Fruit fly (Drosophila melanogaster) whole organism, embryonic: ENCODE data around the gene CG14302.

ENCODE experiments used
- Abd-B ChIP-seq: fragments of 200-800 bp; sonication (Bioruptor generic); optimal IDR thresholded peaks from 2 replicates; lab custom pipeline; 2018; ENCODE audit warnings: missing biosample characterization, mild to moderate bottlenecking, missing genetic modification characterization, moderate library complexity
- Ada2b ChIP-seq: fragments of 200-800 bp; sonication (Bioruptor generic); IDR thresholded peaks from 2 replicates; pipeline ENCODE4 v1.3.6; 2022; ENCODE audit warnings: missing biosample characterization, missing genetic modification characterization
- Adf1 ChIP-seq: fragments of 200-800 bp; sonication (Bioruptor generic); IDR thresholded peaks from 2 replicates; pipeline ENCODE4 v1.3.6; 2022; ENCODE audit warnings: missing biosample characterization, missing genetic modification characterization
- Atf-2 ChIP-seq: fragments of 200-800 bp; sonication (Bioruptor generic); optimal IDR thresholded peaks from 2 replicates; lab custom pipeline; 2016; ENCODE audit warnings: missing biosample characterization, missing genetic modification characterization
- Atf3 ChIP-seq: fragments of 200-800 bp; sonication (Bioruptor generic); optimal IDR thresholded peaks from 3 replicates; lab custom pipeline; 2016; ENCODE audit warnings: missing biosample characterization, missing genetic modification characterization
- B-H1 ChIP-seq: fragments of 200-800 bp; sonication (Bioruptor generic); IDR thresholded peaks from 3 replicates; pipeline ENCODE4 v1.3.6; 2022; ENCODE audit warnings: missing biosample characterization, missing genetic modification characterization
- CG11456 ChIP-seq: fragments of 200-800 bp; sonication (Bioruptor generic); IDR thresholded peaks from 3 replicates; pipeline ENCODE4 v1.3.6; 2022; ENCODE audit warnings: missing biosample characterization, missing genetic modification characterization
- CG12236 ChIP-seq: fragments of 200-800 bp; sonication (Bioruptor generic); optimal IDR thresholded peaks from 2 replicates; lab custom pipeline; 2016; ENCODE audit warnings: missing biosample characterization, missing genetic modification characterization
- CG12769 ChIP-seq: fragments of 200-800 bp; sonication (Bioruptor generic); optimal IDR thresholded peaks from 2 replicates; lab custom pipeline; 2019; ENCODE audit warnings: missing biosample characterization, mild to moderate bottlenecking, missing genetic modification characterization, moderate library complexity
- CG13624 ChIP-seq: fragments of 200-800 bp; sonication (Bioruptor generic); optimal IDR thresholded peaks from 2 replicates; lab custom pipeline; 2016; ENCODE audit warnings: missing biosample characterization, missing genetic modification characterization
- CG15514 ChIP-seq: fragments of 200-800 bp; sonication (Bioruptor generic); optimal IDR thresholded peaks from 3 replicates; lab custom pipeline; 2017; ENCODE audit warnings: missing biosample characterization, missing genetic modification characterization, mild to moderate bottlenecking, moderate library complexity, missing genetic modification reagents
- CG15696 ChIP-seq: fragments of 200-800 bp; sonication (Bioruptor generic); optimal IDR thresholded peaks from 2 replicates; lab custom pipeline; 2019; ENCODE audit warnings: missing biosample characterization, mild to moderate bottlenecking, missing genetic modification characterization, moderate library complexity
- CG17359 ChIP-seq: fragments of 200-800 bp; sonication (Bioruptor generic); optimal IDR thresholded peaks from 3 replicates; lab custom pipeline; 2018; ENCODE audit warnings: missing biosample characterization, mild to moderate bottlenecking, missing genetic modification characterization, moderate library complexity
- CG17361 ChIP-seq: fragments of 200-800 bp; sonication (Bioruptor generic); IDR thresholded peaks from 3 replicates; pipeline ENCODE4 v1.3.6; 2022; ENCODE audit warnings: missing biosample characterization, missing genetic modification characterization
- CG17912 ChIP-seq: fragments of 200-800 bp; sonication (Bioruptor generic); optimal IDR thresholded peaks from 2 replicates; lab custom pipeline; 2018; ENCODE audit warnings: missing biosample characterization, mild to moderate bottlenecking, missing genetic modification characterization
- CG1832 ChIP-seq: fragments of 200-800 bp; sonication (Bioruptor generic); optimal IDR thresholded peaks from 2 replicates; lab custom pipeline; 2017; ENCODE audit warnings: missing biosample characterization, mild to moderate bottlenecking, missing genetic modification characterization, inconsistent platforms
- CG2116 ChIP-seq: fragments of 200-800 bp; sonication (Bioruptor generic); optimal IDR thresholded peaks from 3 replicates; lab custom pipeline; 2018; ENCODE audit warnings: missing biosample characterization, mild to moderate bottlenecking, missing genetic modification characterization
- CG2129 ChIP-seq: fragments of 200-800 bp; sonication (Bioruptor generic); IDR thresholded peaks from 2 replicates; pipeline ENCODE4 v1.3.6; 2022; ENCODE audit warnings: missing biosample characterization, missing genetic modification characterization; ENCODE audit not compliant: partially characterized antibody
- CG2678 ChIP-seq: fragments of 200-800 bp; sonication (Bioruptor generic); optimal IDR thresholded peaks from 3 replicates; lab custom pipeline; 2019; ENCODE audit warnings: missing biosample characterization, mild to moderate bottlenecking, missing genetic modification characterization, moderate library complexity
- CG2712 ChIP-seq: fragments of 200-800 bp; optimal IDR thresholded peaks from 3 replicates; lab custom pipeline; 2019; ENCODE audit warnings: missing biosample characterization, mild to moderate bottlenecking, missing genetic modification characterization, moderate library complexity
- CG4730 ChIP-seq: fragments of 200-800 bp; sonication (Bioruptor generic); IDR thresholded peaks from 2 replicates; pipeline ENCODE4 v1.3.6; 2022; ENCODE audit warnings: missing biosample characterization, missing genetic modification characterization
- CG5180 ChIP-seq: fragments of 200-800 bp; sonication (Bioruptor generic); optimal IDR thresholded peaks from 3 replicates; lab custom pipeline; 2017; ENCODE audit warnings: missing biosample characterization, missing genetic modification characterization, mild to moderate bottlenecking, moderate library complexity, missing genetic modification reagents
- CG6813 ChIP-seq: fragments of 200-800 bp; sonication (Bioruptor generic); optimal IDR thresholded peaks from 2 replicates; lab custom pipeline; 2017; ENCODE audit warnings: missing biosample characterization, missing genetic modification characterization, mild to moderate bottlenecking, moderate library complexity, missing genetic modification reagents
- CG7556 ChIP-seq: fragments of 200-800 bp; sonication (Bioruptor generic); optimal IDR thresholded peaks from 2 replicates; lab custom pipeline; 2017; ENCODE audit warnings: missing biosample characterization, mild to moderate bottlenecking, missing genetic modification characterization
- CrebB ChIP-seq: fragments of 200-800 bp; sonication (Bioruptor generic); optimal IDR thresholded peaks from 3 replicates; lab custom pipeline; 2018; ENCODE audit warnings: missing biosample characterization, mild to moderate bottlenecking, missing genetic modification characterization
- Doc2 ChIP-seq: fragments of 200-800 bp; sonication (Bioruptor generic); IDR thresholded peaks from 2 replicates; pipeline ENCODE4 v1.3.6; 2022; ENCODE audit warnings: missing biosample characterization, missing genetic modification characterization
- Dref ChIP-seq: fragments of 200-800 bp; sonication (Bioruptor generic); IDR thresholded peaks from 2 replicates; pipeline ENCODE4 v1.3.6; 2022; ENCODE audit warnings: missing biosample characterization, missing genetic modification characterization
- Elba2 ChIP-seq: fragments of 200-800 bp; sonication (Bioruptor generic); optimal IDR thresholded peaks from 3 replicates; lab custom pipeline; 2016; ENCODE audit warnings: missing biosample characterization, missing genetic modification characterization
- Ets65A ChIP-seq: fragments of 200-800 bp; sonication (Bioruptor generic); peaks from one replicate; lab custom pipeline; 2016; ENCODE audit warnings: missing biosample characterization, missing genetic modification characterization
- Gsc ChIP-seq: fragments of 200-800 bp; sonication (Bioruptor generic); IDR thresholded peaks from 2 replicates; pipeline ENCODE4 v1.3.6; 2022; ENCODE audit warnings: missing biosample characterization, missing genetic modification characterization
- H2.0 ChIP-seq: fragments of 200-800 bp; sonication (Bioruptor generic); IDR thresholded peaks from 2 replicates; pipeline ENCODE4 v1.3.6; 2022; ENCODE audit warnings: missing biosample characterization, missing genetic modification characterization
- Hand ChIP-seq: fragments of 200-800 bp; sonication (Bioruptor generic); optimal IDR thresholded peaks from 2 replicates; lab custom pipeline; 2017; ENCODE audit warnings: mild to moderate bottlenecking, missing biosample characterization, missing genetic modification reagents, missing genetic modification characterization
- Sry-β ChIP-seq: fragments of 200-800 bp; sonication (Bioruptor generic); optimal IDR thresholded peaks from 2 replicates; lab custom pipeline; 2018; ENCODE audit warnings: missing biosample characterization, mild to moderate bottlenecking, missing genetic modification characterization, moderate library complexity
- Ssrp ChIP-seq: fragments of 200-800 bp; sonication (Bioruptor generic); optimal IDR thresholded peaks from 2 replicates; lab custom pipeline; 2018; ENCODE audit warnings: missing biosample characterization, mild to moderate bottlenecking, missing genetic modification characterization, moderate library complexity
- ara ChIP-seq: fragments of 200-800 bp; sonication (Bioruptor generic); IDR thresholded peaks from 2 replicates; pipeline ENCODE4 v1.3.6; 2022; ENCODE audit warnings: missing biosample characterization, missing genetic modification characterization
- az2 ChIP-seq: fragments of 200-800 bp; sonication (Bioruptor generic); optimal IDR thresholded peaks from 3 replicates; lab custom pipeline; 2016; ENCODE audit warnings: missing biosample characterization, missing genetic modification characterization
- chinmo ChIP-seq: fragments of 200-800 bp; sonication (Bioruptor generic); IDR thresholded peaks from 4 replicates; pipeline ENCODE4 v1.3.6; 2022; ENCODE audit warnings: missing biosample characterization, missing genetic modification characterization; ENCODE audit not compliant: partially characterized antibody
- crc ChIP-seq: fragments of 200-800 bp; sonication (Bioruptor generic); optimal IDR thresholded peaks from 2 replicates; lab custom pipeline; 2016; ENCODE audit warnings: missing biosample characterization, missing genetic modification characterization
- cwo ChIP-seq: fragments of 200-800 bp; sonication (Bioruptor generic); optimal IDR thresholded peaks from 3 replicates; lab custom pipeline; 2017; ENCODE audit warnings: missing biosample characterization, missing genetic modification characterization, mild to moderate bottlenecking, moderate library complexity, missing genetic modification reagents
- danr ChIP-seq: fragments of 200-800 bp; sonication (Bioruptor generic); IDR thresholded peaks from 2 replicates; pipeline ENCODE4 v1.3.6; 2022; ENCODE audit warnings: missing biosample characterization, missing genetic modification characterization
- dysf ChIP-seq: fragments of 200-800 bp; sonication (Bioruptor generic); IDR thresholded peaks from 3 replicates; pipeline ENCODE4 v1.3.6; 2022; ENCODE audit warnings: missing biosample characterization, missing genetic modification characterization
- emc ChIP-seq: fragments of 200-800 bp; sonication (Bioruptor generic); optimal IDR thresholded peaks from 2 replicates; lab custom pipeline; 2016; ENCODE audit warnings: missing biosample characterization, missing genetic modification characterization
- fru ChIP-seq: fragments of >200 bp; optimal IDR thresholded peaks from 2 replicates; lab custom pipeline; 2017
- gsb-n ChIP-seq: fragments of 200-800 bp; sonication (Bioruptor generic); optimal IDR thresholded peaks from 3 replicates; lab custom pipeline; 2018; ENCODE audit warnings: missing biosample characterization, mild to moderate bottlenecking, missing genetic modification characterization
- hth ChIP-seq: fragments of >200 bp; optimal IDR thresholded peaks from 2 replicates; lab custom pipeline; 2017; ENCODE audit warnings: inconsistent platforms
- lilli ChIP-seq: fragments of 200-800 bp; sonication (Bioruptor generic); optimal IDR thresholded peaks from 3 replicates; lab custom pipeline; 2016; ENCODE audit warnings: missing biosample characterization, missing genetic modification characterization
- mld ChIP-seq: fragments of 200-800 bp; sonication (Bioruptor generic); IDR thresholded peaks from 3 replicates; pipeline ENCODE4 v1.3.6; 2022; ENCODE audit warnings: missing biosample characterization, missing genetic modification characterization; ENCODE audit not compliant: partially characterized antibody
- pfk ChIP-seq: fragments of 200-800 bp; sonication (Bioruptor generic); optimal IDR thresholded peaks from 2 replicates; lab custom pipeline; 2018; ENCODE audit warnings: missing biosample characterization, mild to moderate bottlenecking, missing genetic modification characterization, moderate library complexity
- run ChIP-seq: fragments of 200-800 bp; sonication (Bioruptor generic); optimal IDR thresholded peaks from 3 replicates; lab custom pipeline; 2018; ENCODE audit warnings: missing biosample characterization, mild to moderate bottlenecking, missing genetic modification characterization
- toy ChIP-seq: fragments of 200-800 bp; sonication (Bioruptor generic); IDR thresholded peaks from 2 replicates; pipeline ENCODE4 v1.3.6; 2022; ENCODE audit warnings: missing biosample characterization, missing genetic modification characterization
- trem ChIP-seq: fragments of 200-800 bp; optimal IDR thresholded peaks from 3 replicates; lab custom pipeline; 2019; ENCODE audit warnings: missing biosample characterization, mild to moderate bottlenecking, missing genetic modification characterization, moderate library complexity
- zen ChIP-seq: fragments of 200-800 bp; sonication (Bioruptor generic); optimal IDR thresholded peaks from 3 replicates; lab custom pipeline; 2018; ENCODE audit warnings: missing biosample characterization, mild to moderate bottlenecking, missing genetic modification characterization, moderate library complexity

CG14302 gene

dm6 chr3R:18738086-18738485 is 5.6 kb downstream of the CG14302 start (continued):
- TF ChIP-seq Gsc (GFP tag; lab: Robert Waterston, UW) (no peak), CG12236 (GFP tag; lab: Kevin White, UChicago) (no peak), CG2116 (GFP tag; lab: Kevin White, UChicago) (no peak), CG2678 (tag; lab: Kevin White, UChicago) (no peak), CG4730 (GFP tag; lab: Robert Waterston, UW) (no peak), Atf-2 (GFP tag; lab: Kevin White, UChicago) (no peak), CG17361 (GFP tag; lab: Robert Waterston, UW) (no peak), CG5180 (GFP tag; lab: Kevin White, UChicago) (no peak), CG7556 (GFP tag; lab: Kevin White, UChicago) (no peak), CG13624 (GFP tag; lab: Kevin White, UChicago) (peak; percentile 6), Ada2b (no peak), CG12769 (tag; lab: Kevin White, UChicago) (no peak), Ets65A (peak; percentile 88), Abd-B (GFP tag; lab: Kevin White, UChicago) (peak; percentile 1), dysf (GFP tag; lab: Robert Waterston, UW) (no peak), run (tag; lab: Kevin White, UChicago) (no peak), Sry-β (GFP tag; lab: Kevin White, UChicago) (no peak), hth (lab: Kevin White, UChicago) (no peak), CrebB (no peak), trem (peak; percentile 39), H2.0 (GFP tag; lab: Robert Waterston, UW) (no peak), B-H1 (no peak), mld (GFP tag; lab: Robert Waterston, UW) (no peak), Atf3 (GFP tag; lab: Kevin White, UChicago) (peak; percentile 24), zen (tag; lab: Kevin White, UChicago) (peak; percentile 45), az2 (GFP tag; lab: Kevin White, UChicago) (no peak), Elba2 (GFP tag; lab: Kevin White, UChicago) (no peak), Doc2 (GFP tag; lab: Robert Waterston, UW) (no peak), cwo (GFP tag; lab: Kevin White, UChicago) (no peak), chinmo (GFP tag; lab: Robert Waterston, UW) (no peak), CG15696 (tag; lab: Kevin White, UChicago) (peak; percentile 22), CG1832 (GFP tag; lab: Kevin White, UChicago) (no peak), emc (no peak), fru (lab: Kevin White, UChicago) (no peak), gsb-n (tag; lab: Kevin White, UChicago) (no peak), CG15514 (GFP tag; lab: Kevin White, UChicago) (no peak), CG2712 (no peak), toy (GFP tag; lab: Robert Waterston, UW) (no peak), Adf1 (no peak), lilli (GFP tag; lab: Kevin White, UChicago) (no peak), CG17912 (GFP tag; lab: Kevin White, UChicago) (no peak), CG11456 (GFP tag; lab: Robert Waterston, UW) (peak; percentile 53; the same call in 1 of the 3 replicates), CG2129 (GFP tag; lab: Robert Waterston, UW) (0 out of 2 replicates have a peak, but pooled peaks have one; percentile 28), Hand (GFP tag; lab: Kevin White, UChicago) (no peak), pfk (GFP tag; lab: Kevin White, UChicago) (no peak), crc (GFP tag; lab: Kevin White, UChicago) (no peak), CG6813 (no peak), Dref (GFP tag; lab: Robert Waterston, UW) (no peak), CG17359 (tag; lab: Kevin White, UChicago) (no peak), Ssrp (tag; lab: Kevin White, UChicago) (no peak), ara (GFP tag; lab: Robert Waterston, UW) (no peak), danr (no peak)
